Worm (Caenorhabditis elegans): ENCODE data around the gene C50F4.1.
A peak's percentile ranks its signal among the peaks of the same experiment; 100 is the strongest.

Gene C50F4.1

DNA sequence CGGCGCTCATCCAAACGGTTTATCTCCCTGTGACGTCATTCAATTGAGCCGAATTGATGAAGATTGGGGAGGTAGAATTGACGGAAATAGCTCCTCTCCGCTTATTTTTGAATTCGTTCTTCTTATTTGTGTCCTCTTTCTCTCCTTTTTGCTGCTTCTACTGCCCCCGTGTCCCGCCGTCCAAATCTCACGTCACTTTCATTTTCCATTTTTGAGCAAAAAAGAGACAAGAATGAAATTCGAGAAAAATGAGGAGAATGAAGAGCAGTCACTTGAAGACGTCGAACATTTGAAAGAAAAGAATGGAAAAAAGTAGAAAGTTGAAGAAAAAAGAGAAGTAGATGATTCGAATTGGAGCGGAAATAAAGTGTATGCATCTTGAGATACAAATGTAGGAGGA lies 37.0 kb downstream of the C50F4.1 start:
- TF ChIP-seq nhr-28 (tag; optimal IDR thresholded peaks at IDR 0.05) (no peak), fkh-10 (GFP tag; optimal IDR thresholded peaks at IDR 0.05) (peak; percentile 66), nhr-12 (tag; optimal IDR thresholded peaks at IDR 0.05) (no peak), nfya-1 (tag; optimal IDR thresholded peaks at IDR 0.05; ENCODE audit: insufficient read depth) (peak; percentile 25)

DNA sequence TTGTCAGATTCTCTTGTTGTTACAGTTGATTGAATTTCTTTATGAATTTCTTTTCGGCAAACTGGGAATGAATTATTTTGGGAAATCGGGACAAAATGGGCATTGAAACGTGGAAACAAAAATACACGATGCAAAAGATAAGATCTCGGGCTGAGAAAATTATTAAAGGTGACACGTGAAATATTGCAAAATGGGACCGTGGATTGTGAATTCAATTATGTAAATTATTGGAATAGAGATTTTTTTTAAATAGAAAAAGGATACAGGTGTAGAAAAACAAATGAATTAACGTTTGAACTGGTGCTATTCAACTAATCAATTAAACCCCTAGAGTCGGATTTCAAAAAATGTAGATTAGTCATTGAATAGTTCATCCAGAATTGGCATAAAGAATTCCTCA lies 42.1 kb downstream of the C50F4.1 start, which contains the start of gene F25B3.4:
Gene F25B3.4, minus strand, starts transcription at position 101 of the 400 bp plus-strand sequence.
- TF ChIP-seq unc-62 (GFP tag; optimal IDR thresholded peaks at IDR 0.05), result no peak
- TF ChIP-seq zag-1 (tag; optimal IDR thresholded peaks at IDR 0.05), result no peak
- TF ChIP-seq fkh-2 (tag; optimal IDR thresholded peaks at IDR 0.05), result no peak
- no peak for TF ChIP-seq nhr-237 (tag; optimal IDR thresholded peaks at IDR 0.05)
- no peak for TF ChIP-seq elt-1 (tag; optimal IDR thresholded peaks at IDR 0.05)
- no peak for TF ChIP-seq ztf-11 (tag; optimal IDR thresholded peaks at IDR 0.05)
- no peak for TF ChIP-seq skn-1 (tag; optimal IDR thresholded peaks at IDR 0.05)
- TF ChIP-seq mml-1 (tag; optimal IDR thresholded peaks at IDR 0.05), result no peak
- no peak for TF ChIP-seq eor-1 (tag; optimal IDR thresholded peaks at IDR 0.05)
- TF ChIP-seq hmg-11 (tag; optimal IDR thresholded peaks at IDR 0.05), result no peak
- TF ChIP-seq lin-15B (tag; optimal IDR thresholded peaks at IDR 0.05), result no peak
- no peak for TF ChIP-seq fos-1 (tag; optimal IDR thresholded peaks at IDR 0.05)
- no peak for TF ChIP-seq nhr-28 (tag; optimal IDR thresholded peaks at IDR 0.05)
- TF ChIP-seq lin-39 (tag; optimal IDR thresholded peaks at IDR 0.05), result no peak
- no peak for TF ChIP-seq ceh-16 (tag; optimal IDR thresholded peaks at IDR 0.05)

ce11 chrV:9570197-9570596 lies 43.6 kb downstream of the C50F4.1 start, which contains the start of gene F25B3.5:
F25B3.5 (minus strand) TSS chrV:9570297.
- TF ChIP-seq tbx-2 (tag; optimal IDR thresholded peaks at IDR 0.05) (no peak), ztf-11 (tag; optimal IDR thresholded peaks at IDR 0.05) (no peak), snpc-4 (tag; optimal IDR thresholded peaks at IDR 0.05) (no peak), nhr-25 (tag; optimal IDR thresholded peaks at IDR 0.05) (no peak), ZK546.5 (tag; optimal IDR thresholded peaks at IDR 0.05) (no peak), ceh-28 (tag; optimal IDR thresholded peaks at IDR 0.05) (no peak), ama-1 (optimal IDR thresholded peaks at IDR 0.05) (no peak)

DNA sequence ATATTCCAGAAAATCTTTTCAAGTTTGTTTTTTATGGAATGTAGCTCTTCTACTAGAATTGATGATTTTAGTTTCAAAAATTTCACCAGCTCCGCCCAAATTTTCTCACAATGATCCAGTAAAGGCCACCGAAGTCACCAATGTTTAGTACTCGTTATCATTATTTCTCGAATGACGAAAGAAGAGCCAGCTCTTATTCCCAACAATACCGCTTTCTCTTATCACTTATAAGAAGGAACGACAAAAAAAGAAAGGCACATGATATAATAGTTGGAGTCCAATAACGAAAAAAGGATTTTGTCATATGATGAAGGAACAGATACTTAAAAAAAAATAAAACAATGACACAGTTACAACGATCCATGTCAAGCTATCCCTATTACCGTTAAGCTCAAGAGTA lies 44.5 kb downstream of the C50F4.1 start:
- TF ChIP-seq elt-2 (tag; optimal IDR thresholded peaks at IDR 0.05), result peak; percentile 36
- no peak for TF ChIP-seq nhr-76 (tag; optimal IDR thresholded peaks at IDR 0.05)
- no peak for TF ChIP-seq unc-62 (GFP tag; optimal IDR thresholded peaks at IDR 0.05)
- no peak for TF ChIP-seq lin-39 (tag; optimal IDR thresholded peaks at IDR 0.05)
- no peak for TF ChIP-seq skn-1 (tag; optimal IDR thresholded peaks at IDR 0.05)

ce11 chrV:9571673-9572072 lies 45.1 kb downstream of the C50F4.1 start:
- TF ChIP-seq mml-1 (tag; optimal IDR thresholded peaks at IDR 0.05) (no peak), ama-1 (optimal IDR thresholded peaks at IDR 0.05) (no peak), skn-1 (tag; optimal IDR thresholded peaks at IDR 0.05) (no peak), aly-2 (tag; optimal IDR thresholded peaks at IDR 0.05) (no peak), sea-2 (GFP tag; optimal IDR thresholded peaks at IDR 0.05) (no peak), zag-1 (tag; optimal IDR thresholded peaks at IDR 0.05) (no peak), nhr-11 (tag; optimal IDR thresholded peaks at IDR 0.05) (no peak), ZK546.5 (tag; optimal IDR thresholded peaks at IDR 0.05) (no peak), hmg-11 (tag; optimal IDR thresholded peaks at IDR 0.05) (no peak), lin-39 (tag; optimal IDR thresholded peaks at IDR 0.05) (no peak), nhr-77 (tag; optimal IDR thresholded peaks at IDR 0.05) (no peak), egl-27 (tag; optimal IDR thresholded peaks at IDR 0.05) (no peak), lsy-12 (tag; optimal IDR thresholded peaks at IDR 0.05) (no peak), nhr-23 (tag; optimal IDR thresholded peaks at IDR 0.05) (no peak)

DNA sequence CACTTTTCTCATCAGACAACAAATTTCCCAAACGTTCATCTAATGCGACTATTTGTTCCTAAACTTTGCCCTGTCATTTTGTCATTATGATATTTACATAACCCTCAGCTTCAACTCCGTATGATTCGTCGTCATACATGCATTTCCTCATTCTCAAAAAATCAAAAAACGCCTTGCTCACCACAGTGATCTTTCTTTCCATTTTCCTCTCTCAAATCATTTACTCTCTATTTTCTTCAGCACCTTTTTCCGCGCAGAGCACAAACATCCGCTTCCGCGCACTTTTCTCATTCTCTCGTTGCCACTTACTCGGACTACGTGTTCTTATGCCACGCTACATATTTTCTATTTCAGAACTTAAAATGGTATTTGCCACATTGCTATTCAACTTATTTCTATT lies 50.4 kb downstream of the C50F4.1 start, which contains the start of gene F25B3.2:
Gene F25B3.2, plus strand, starts transcription at position 301 of the 400 bp plus-strand sequence.
- TF ChIP-seq nhr-11 (tag; optimal IDR thresholded peaks at IDR 0.05) (no peak), jun-1 (tag; optimal IDR thresholded peaks at IDR 0.05) (no peak)
